Fruit fly (Drosophila melanogaster): ENCODE measurements around the gene CG8675.

CG8675 gene

DNA sequence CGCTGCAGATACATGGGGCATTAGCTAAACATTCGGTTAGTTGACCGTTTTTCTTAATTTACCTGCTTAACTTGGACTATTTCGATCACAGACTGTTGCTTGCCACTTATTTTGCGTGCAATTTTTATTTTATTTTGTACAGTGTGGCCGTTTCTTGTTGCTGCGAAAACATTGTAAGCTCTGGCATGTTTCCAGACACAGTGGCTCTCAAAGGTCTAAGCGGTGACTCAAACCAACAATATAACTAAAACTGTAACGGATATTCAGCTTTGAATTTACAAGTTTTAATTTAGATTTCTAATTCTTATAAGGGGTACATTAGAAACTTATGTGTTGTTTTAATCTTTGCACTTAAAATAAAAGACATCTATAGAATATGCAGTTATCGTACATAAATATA is at the start of gene CG8675:
CG8675 (minus strand) TSS at position 177 of the 400 bp plus-strand sequence.
- peak; percentile 16 for TF ChIP-seq CG17801 (GFP tag; optimal IDR thresholded peaks at IDR 0.05; ENCODE audit: partially characterized antibody)

DNA sequence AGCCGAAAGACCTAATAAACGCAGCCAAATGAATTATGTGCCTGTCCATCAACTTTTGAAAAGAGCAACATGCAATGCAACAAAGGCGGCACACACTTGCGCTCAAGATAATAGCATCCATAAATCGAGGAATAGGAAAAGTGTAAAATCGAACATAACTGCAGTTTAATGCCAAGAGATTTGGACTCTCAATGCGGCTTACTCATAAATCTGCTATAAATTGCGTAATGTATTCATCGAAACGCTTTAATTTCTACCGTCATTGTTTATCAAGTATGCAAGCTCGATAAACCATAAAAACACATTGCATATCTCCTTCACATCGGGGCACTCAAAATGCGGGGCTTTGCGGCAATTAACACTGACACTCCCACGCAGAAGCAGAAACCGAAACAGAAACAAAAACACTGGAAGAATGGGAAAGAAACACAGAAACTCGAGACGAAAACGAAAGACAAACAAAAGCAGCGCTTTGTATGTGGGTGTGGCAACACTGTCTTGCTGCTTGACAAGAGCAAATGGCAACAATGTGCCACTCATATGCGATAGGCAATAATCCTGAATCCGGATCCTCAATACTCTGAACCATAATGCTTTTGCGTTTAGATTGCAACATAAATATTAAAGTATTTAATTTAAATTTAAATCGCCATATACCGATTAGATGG is 48.8 kb upstream of the CG8675 start:
- TF ChIP-seq CG17801 (GFP tag; optimal IDR thresholded peaks at IDR 0.05; ENCODE audit: partially characterized antibody) = no peak

DNA sequence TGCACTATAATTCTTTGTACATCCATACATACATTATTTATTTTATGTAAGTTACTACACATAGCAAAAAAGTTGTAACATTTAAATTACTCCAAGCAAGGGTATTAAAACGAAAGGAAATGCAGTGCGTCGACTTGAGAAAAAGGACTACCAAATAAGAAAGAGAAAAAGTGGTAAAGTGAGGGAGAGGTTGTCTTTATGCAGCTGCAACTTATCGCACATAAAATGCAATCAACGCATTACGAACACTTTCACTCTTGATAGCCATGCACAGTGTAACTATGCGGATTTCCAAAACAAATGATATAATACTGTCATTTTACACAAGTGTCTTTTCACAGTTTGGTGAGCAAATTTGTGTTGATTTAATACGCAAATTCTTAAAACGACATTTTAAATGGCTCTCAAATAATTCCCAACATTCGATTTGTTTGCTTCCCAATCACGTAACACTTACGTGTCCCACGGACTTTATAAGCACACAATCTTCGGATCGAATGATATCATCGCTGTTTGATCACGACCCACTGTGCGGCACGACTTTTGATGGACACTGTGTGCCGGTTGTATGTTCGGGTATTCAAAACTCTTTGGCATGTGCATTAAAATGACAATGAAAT is 47.9 kb upstream of the CG8675 start:
- peak; percentile 68 for TF ChIP-seq CG17801 (GFP tag; optimal IDR thresholded peaks at IDR 0.05; ENCODE audit: partially characterized antibody)

DNA sequence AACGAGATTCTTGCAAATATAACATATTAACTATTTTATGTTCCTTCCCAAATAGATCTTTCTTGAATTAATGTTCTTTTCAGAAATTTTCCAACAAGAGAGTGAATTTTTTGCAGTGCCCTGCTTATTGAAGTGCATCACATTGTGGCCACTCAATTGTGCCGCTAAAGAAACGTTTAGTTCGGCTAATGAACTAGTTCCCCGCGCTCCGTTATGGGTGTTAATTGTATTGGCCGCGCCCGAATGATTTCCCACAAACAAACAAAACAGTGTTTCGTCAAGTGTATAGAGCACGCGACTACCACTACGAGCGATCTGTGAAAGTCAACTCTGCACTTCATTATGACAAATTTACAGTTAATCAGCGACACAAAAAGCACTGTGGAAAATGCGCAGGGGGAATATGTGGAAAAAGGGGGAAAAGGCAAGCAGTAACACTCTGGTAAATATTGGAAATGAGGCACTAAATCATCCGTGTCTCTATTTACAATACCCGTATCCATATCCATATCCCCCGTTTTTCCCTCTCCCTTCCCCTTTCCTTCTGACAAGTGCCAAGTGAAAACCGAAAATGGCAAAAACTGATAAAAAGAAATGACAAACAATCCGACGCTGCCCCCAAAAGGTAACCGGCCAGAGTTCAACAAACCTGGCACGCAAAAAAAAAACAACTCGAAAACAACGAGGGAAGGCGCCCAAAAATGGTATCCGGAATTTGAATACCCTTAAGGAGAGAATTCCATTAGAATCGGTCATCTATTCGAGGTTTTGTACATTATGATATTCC is 47.2 kb upstream of the CG8675 start:
- TF ChIP-seq CG17801 (GFP tag; optimal IDR thresholded peaks at IDR 0.05; ENCODE audit: partially characterized antibody) = no peak

DNA sequence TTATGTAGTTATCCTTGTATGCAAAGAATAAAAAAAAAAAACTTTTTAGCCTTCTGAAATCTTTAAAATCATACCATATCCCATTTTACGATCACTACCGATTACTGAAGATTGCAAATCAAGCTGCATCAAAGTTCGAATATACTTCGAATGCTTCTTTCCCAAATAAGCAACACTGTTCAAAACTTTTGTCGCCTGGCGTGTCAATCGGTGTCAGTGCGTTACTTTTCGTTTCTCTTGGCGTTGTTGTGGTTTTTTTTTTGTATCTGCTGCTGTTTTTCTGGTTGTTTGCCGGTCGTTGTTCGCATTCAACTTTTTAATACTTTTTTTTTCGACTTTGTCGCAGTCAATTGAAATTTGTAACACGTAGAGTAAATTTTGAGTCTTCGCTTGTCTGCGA is 45.7 kb upstream of the CG8675 start:
- TF ChIP-seq CG17801 (GFP tag; optimal IDR thresholded peaks at IDR 0.05; ENCODE audit: partially characterized antibody) = no peak

DNA sequence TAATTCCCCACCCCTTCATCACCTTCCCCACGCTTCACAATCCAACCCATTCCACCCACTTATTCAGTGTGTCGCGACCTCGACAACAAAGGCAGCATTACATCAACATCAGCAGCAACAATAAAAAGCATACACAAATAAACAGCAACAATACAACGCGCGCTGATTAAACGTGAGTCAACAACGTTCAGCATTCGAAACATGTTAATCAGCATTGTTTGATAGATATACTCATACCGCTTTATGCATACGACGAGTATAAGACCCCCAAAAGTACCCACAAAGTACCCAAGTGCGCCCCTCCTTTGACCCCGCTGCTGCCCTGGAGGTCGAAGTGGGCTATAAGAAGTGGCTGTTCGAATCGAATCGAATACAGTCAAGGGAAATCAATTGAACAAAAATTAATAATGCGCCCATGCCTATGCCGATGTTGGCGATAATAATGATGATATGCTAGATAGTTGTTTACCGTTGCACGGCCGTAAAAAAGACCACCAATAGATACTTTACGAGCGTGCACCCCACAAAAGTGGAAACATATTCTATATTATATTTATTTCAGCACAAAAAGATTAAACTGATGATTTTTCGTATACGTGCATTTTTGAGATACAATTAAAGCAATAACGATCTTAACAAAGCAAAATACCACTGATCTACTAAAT is 45.0 kb upstream of the CG8675 start:
- no peak for TF ChIP-seq CG17801 (GFP tag; optimal IDR thresholded peaks at IDR 0.05; ENCODE audit: partially characterized antibody)

DNA sequence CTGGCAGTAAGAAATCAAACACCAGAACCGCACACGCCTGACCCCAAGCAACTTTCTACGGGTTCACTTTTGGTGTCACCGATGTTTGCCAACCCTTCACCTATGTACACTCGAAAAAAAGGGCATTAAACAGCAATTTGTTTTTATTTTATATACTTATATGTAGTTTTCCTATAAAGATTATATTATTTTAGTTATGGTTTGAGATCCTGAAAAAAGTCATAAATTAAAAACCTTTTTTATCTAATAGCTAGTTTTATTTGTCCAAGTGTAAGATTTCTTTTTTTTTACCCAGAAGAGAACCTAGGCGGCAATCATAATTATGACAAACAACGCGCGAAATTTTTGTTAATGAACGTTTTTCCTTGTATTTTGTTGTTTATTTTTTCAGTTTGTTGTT is 44.1 kb upstream of the CG8675 start:
- TF ChIP-seq CG17801 (GFP tag; optimal IDR thresholded peaks at IDR 0.05; ENCODE audit: partially characterized antibody) = peak; percentile 80

DNA sequence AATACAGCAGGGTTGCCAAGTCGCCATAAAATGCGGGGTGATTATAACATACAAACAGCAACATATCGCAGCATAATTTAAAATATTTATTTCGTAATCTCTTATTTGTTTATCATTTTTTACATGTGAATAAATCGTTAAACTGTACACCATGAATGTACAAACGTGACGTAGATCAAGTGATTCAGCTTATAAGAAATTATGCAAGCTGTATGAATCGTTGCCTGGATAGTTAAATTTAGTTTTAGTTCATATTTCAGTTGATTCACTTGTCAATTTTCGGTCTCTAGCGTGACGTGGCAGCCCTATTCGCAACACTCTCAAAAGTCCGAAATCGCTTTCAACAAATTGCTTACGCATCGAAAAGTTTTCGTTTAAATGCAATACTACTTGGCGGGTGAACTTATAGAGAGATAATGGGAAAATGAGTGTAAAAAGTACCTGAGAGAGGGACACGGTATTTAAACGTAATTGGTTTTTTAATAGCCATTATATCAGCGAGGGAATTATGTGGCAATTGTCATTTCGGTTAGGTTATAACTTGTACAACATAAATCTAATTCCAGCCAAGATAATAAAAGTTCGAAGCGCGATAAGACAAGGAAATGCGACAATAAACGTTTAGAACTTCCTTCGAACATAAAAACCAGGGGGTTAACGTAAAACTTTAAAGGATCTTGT is 42.9 kb upstream of the CG8675 start:
- peak; percentile 96 for TF ChIP-seq CG17801 (GFP tag; optimal IDR thresholded peaks at IDR 0.05; ENCODE audit: partially characterized antibody)

DNA sequence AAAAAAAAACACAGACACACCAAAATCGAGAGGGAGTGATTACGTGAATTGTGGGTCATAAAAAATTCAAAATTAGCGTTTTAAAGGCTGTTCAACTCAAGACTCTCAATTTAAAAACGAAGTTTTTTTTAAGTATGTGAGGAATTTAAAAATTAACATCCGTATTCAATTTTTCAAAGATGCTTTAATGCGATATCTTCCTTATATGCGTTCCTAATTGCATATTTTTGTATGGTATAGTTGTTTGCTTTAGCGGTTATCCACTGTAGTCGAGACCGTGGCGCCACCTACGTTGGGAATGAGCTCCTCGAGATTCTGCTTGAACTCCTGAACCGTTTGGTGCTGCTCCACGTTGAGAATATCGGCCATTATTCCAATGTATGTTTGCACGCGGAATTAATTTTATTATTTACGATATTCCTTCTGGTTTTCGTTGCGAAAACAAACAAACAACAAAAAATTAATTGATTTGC is 41.7 kb upstream of the CG8675 start:
- no peak for TF ChIP-seq CG17801 (GFP tag; optimal IDR thresholded peaks at IDR 0.05; ENCODE audit: partially characterized antibody)

DNA sequence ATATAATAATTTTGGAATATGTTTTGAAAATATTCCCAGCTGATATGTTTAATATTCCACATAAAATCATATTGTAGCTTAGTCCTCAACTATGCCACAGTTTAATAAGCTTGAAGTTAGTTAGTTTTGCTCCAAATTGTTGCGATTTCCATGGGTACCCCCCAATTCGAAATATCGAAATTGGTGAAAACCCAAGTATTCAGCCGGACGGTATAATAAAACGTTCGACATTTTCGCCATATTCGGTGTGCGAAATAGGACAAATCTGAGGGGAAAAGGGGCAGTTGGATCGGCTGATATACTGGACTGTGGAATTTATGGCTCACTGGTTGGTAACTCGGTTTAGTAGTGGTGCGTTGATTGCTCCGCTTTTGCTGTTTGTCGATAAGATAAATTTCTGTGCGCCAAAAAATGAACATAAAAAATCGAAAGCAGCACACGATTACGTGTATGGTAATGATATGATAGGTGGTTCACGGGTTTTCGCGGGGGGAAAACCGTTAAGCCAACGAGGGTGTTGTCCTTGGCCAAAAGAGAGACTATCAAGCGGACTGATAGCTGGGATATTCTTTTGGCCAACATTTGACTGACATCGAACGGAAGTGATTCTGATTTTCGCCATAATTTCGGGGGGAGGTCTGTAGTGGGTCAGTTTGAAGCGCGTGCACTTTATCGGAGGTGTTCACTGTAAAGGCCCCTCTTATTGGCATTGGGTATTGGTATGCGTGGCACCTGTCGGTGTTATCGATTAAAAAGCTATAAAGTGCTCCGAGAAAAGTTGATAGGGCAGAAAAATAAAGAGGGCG is 41.1 kb upstream of the CG8675 start:
- TF ChIP-seq CG17801 (GFP tag; optimal IDR thresholded peaks at IDR 0.05; ENCODE audit: partially characterized antibody) = no peak

DNA sequence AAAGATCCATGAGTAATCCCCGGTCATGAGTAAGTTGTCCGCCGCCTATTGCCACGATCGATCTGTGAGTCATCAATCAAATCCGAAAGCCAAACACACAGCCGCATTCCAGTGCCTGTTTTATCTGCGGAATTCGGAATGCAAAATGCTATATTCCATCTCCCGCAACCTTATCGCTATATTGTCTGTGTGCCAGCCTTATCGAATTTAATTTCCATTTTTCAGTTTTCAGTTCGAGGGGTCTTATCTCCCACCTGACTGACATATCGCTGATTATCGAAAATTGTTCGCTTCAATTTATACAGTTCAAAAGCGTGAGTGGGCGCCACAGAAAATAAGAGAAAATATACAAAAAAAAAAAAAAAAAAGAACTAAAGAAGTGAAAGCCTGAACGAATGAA is 39.9 kb upstream of the CG8675 start:
- TF ChIP-seq CG17801 (GFP tag; optimal IDR thresholded peaks at IDR 0.05; ENCODE audit: partially characterized antibody) = no peak

DNA sequence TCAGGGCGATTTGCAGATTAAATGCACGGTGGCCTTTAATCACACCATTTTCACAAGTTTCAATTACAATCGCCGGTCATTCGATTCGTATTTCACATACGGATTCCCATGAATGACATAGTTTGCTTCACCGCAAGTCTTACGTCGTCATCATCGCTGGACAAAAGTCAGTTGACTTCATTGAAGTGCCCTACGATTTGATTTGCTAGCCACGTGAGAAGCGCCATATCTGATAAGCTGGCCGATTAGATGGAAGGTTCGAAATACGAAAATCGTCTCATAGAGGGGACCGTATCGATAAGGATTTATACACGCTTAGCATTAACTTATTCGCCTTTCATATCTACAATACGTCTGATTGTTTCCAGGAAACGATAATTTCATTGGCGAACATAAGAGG is 35.8 kb upstream of the CG8675 start:
- no peak for TF ChIP-seq CG17801 (GFP tag; optimal IDR thresholded peaks at IDR 0.05; ENCODE audit: partially characterized antibody)

DNA sequence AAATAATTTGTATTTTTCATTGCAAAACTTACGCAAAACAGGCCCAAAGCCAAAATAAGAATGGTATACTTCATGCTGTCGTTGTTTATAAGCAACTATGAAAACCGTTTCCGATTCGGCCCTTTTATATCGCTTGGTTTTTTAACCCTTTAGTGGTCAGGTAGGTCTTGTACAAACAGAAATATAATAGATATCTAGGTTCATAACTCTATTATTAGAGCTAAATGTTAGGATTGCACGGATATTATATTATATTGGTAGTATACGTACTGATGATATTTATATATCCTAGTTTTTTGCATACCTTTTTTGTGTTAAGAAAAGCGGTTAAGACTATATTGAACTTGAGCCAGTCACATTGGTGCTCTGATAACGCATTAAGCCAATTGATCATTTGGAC is 35.1 kb upstream of the CG8675 start, which contains the start of gene CG8661:
CG8661 (minus strand) TSS at position 101 of the 400 bp plus-strand sequence.
- TF ChIP-seq CG17801 (GFP tag; optimal IDR thresholded peaks at IDR 0.05; ENCODE audit: partially characterized antibody) = no peak

DNA sequence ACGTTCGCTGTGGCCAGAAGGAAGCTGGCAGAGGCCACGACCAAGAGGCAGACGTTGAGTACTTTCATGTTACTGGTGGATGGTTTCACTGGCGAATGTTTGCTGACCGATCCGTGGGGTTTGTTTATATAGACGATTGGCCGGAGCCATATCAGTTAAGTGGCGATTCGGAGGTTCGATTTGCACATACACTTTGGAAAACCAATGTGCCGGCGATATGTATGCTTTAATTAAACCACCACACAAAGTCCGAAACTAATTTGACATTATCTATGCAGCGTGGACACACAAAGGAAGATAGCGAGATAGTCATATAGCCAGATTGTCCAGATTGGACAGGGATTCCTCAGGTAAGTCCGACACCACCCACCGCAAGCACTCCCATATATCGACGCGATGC is 33.3 kb upstream of the CG8675 start, which contains the start of gene CG8664:
CG8664 (minus strand) TSS at position 101 of the 400 bp plus-strand sequence.
- no peak for TF ChIP-seq CG17801 (GFP tag; optimal IDR thresholded peaks at IDR 0.05; ENCODE audit: partially characterized antibody)

Data from ovary, adult (tissue).